Worm (Caenorhabditis elegans): ENCODE data around the gene Y47D7A.3.

DNA sequence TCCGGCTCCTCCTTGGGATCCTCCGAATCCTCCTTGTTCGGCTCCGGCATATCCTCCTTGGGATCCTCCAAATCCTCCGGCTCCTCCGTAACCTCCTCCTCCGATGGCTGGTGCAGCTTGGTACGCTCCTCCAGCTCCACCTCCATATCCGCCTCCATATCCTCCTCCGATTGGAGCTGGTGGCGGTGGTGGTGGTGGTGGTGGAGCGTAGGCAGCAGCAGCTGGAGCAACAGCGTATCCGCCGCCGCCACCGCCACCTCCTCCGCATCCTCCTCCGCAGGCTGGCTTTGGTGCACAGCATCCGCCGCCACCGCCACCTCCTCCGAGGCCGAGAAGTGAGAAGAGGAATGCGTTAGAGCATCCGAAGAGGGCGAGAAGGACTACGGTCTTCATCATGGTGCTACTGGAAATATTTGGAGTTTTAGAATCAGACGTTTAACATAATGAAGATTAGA lies 22.1 kb downstream of the Y47D7A.3 start, which contains the start of gene Y47D7A.15:
- TF ChIP-seq nhr-237 (tag; optimal IDR thresholded peaks at IDR 0.05): no peak
- no peak for TF ChIP-seq skn-1 (tag; optimal IDR thresholded peaks at IDR 0.05)
- TF ChIP-seq ZK546.5 (tag; optimal IDR thresholded peaks at IDR 0.05): no peak
- TF ChIP-seq pqm-1 (tag; optimal IDR thresholded peaks at IDR 0.05): no peak
- no peak for TF ChIP-seq lin-39 (tag; optimal IDR thresholded peaks at IDR 0.05)
- no peak for TF ChIP-seq snpc-4 (tag; optimal IDR thresholded peaks at IDR 0.05)
- no peak for TF ChIP-seq lsy-2 (tag; optimal IDR thresholded peaks at IDR 0.05)
- no peak for TF ChIP-seq fos-1 (tag; optimal IDR thresholded peaks at IDR 0.05)
- TF ChIP-seq mdl-1 (tag; optimal IDR thresholded peaks at IDR 0.05): no peak

Measured in whole organism, L4 larva.